Fruit fly (Drosophila melanogaster) whole organism, embryonic: ENCODE measurements around the gene Elal.

Source experiments
- CG10431 ChIP-seq: fragments of 200-800 bp; sonication (Bioruptor generic); optimal IDR thresholded peaks from 3 replicates; lab custom pipeline; 2018; ENCODE audit warnings: missing biosample characterization, mild to moderate bottlenecking, missing genetic modification characterization
- CG11085 ChIP-seq: fragments of 200-800 bp; sonication (Bioruptor generic); IDR thresholded peaks from 2 replicates; pipeline ENCODE4 v1.3.6; 2022; ENCODE audit warnings: missing biosample characterization, missing genetic modification characterization
- CG11247 ChIP-seq: fragments of 200-800 bp; sonication (Bioruptor generic); IDR thresholded peaks from 2 replicates; pipeline ENCODE4 v1.3.6; 2022; ENCODE audit warnings: missing biosample characterization, missing genetic modification characterization
- CG11398 ChIP-seq: fragments of 200-800 bp; sonication (Bioruptor generic); optimal IDR thresholded peaks from 2 replicates; lab custom pipeline; 2016; ENCODE audit warnings: missing biosample characterization, missing genetic modification characterization
- CG12391 ChIP-seq: fragments of 200-800 bp; sonication (Bioruptor generic); optimal IDR thresholded peaks from 3 replicates; lab custom pipeline; 2018; ENCODE audit warnings: missing biosample characterization, mild to moderate bottlenecking, missing genetic modification characterization, moderate library complexity
- CG13624 ChIP-seq: fragments of 200-800 bp; sonication (Bioruptor generic); optimal IDR thresholded peaks from 2 replicates; lab custom pipeline; 2016; ENCODE audit warnings: missing biosample characterization, missing genetic modification characterization
- CG16779 ChIP-seq: fragments of 200-800 bp; sonication (Bioruptor generic); IDR thresholded peaks from 2 replicates; pipeline ENCODE4 v1.3.6; 2022; ENCODE audit warnings: missing biosample characterization, missing genetic modification characterization
- CG17802 ChIP-seq: fragments of 200-800 bp; sonication (Bioruptor generic); optimal IDR thresholded peaks from 2 replicates; lab custom pipeline; 2018; ENCODE audit warnings: missing biosample characterization, mild to moderate bottlenecking, missing genetic modification characterization, moderate library complexity
- CG3065 ChIP-seq: fragments of 200-800 bp; sonication (Bioruptor generic); optimal IDR thresholded peaks from 2 replicates; lab custom pipeline; 2016; ENCODE audit warnings: missing biosample characterization, missing genetic modification characterization
- CG32772 ChIP-seq: fragments of 200-800 bp; sonication (Bioruptor generic); IDR thresholded peaks from 2 replicates; pipeline ENCODE4 v1.3.6; 2022; ENCODE audit warnings: missing biosample characterization, missing genetic modification characterization
- CG33557 ChIP-seq: fragments of 200-800 bp; sonication (Bioruptor generic); optimal IDR thresholded peaks from 2 replicates; lab custom pipeline; 2019; ENCODE audit warnings: missing biosample characterization, mild to moderate bottlenecking, missing genetic modification characterization, moderate library complexity
- CG6175 ChIP-seq: fragments of 200-800 bp; sonication (Bioruptor generic); IDR thresholded peaks from 3 replicates; pipeline ENCODE4 v1.3.6; 2022; ENCODE audit warnings: missing biosample characterization, missing genetic modification characterization
- CG7372 ChIP-seq: fragments of 200-800 bp; sonication (Bioruptor generic); IDR thresholded peaks from 2 replicates; pipeline ENCODE4 v1.3.6; 2022; ENCODE audit warnings: missing biosample characterization, missing genetic modification characterization
- CG7928 ChIP-seq: fragments of 200-800 bp; sonication (Bioruptor generic); optimal IDR thresholded peaks from 2 replicates; lab custom pipeline; 2017; ENCODE audit warnings: missing biosample characterization, mild to moderate bottlenecking, missing genetic modification characterization
- CG7987 ChIP-seq: fragments of 200-800 bp; sonication (Bioruptor generic); optimal IDR thresholded peaks from 2 replicates; lab custom pipeline; 2018; ENCODE audit warnings: missing biosample characterization, mild to moderate bottlenecking, missing genetic modification characterization, moderate library complexity
- CG9215 ChIP-seq: fragments of 200-800 bp; sonication (Bioruptor generic); IDR thresholded peaks from 2 replicates; pipeline ENCODE4 v1.3.6; 2022; ENCODE audit warnings: missing biosample characterization, missing genetic modification characterization
- CTCF ChIP-seq: fragments of 200-800 bp; sonication (Bioruptor generic); optimal IDR thresholded peaks from 2 replicates; lab custom pipeline; 2017; ENCODE audit warnings: missing biosample characterization, mild to moderate bottlenecking, missing genetic modification characterization, moderate library complexity
- Dip2 ChIP-seq: fragments of 200-800 bp; sonication (Bioruptor generic); IDR thresholded peaks from 2 replicates; pipeline ENCODE4 v1.3.6; 2022; ENCODE audit warnings: missing biosample characterization, missing genetic modification characterization
- Drgx ChIP-seq: fragments of 200-800 bp; sonication (Bioruptor generic); IDR thresholded peaks from 2 replicates; pipeline ENCODE4 v1.3.6; 2022; ENCODE audit warnings: missing biosample characterization, missing genetic modification characterization
- Hmr ChIP-seq: fragments of 200-800 bp; sonication (Bioruptor generic); optimal IDR thresholded peaks from 3 replicates; lab custom pipeline; 2017; ENCODE audit warnings: mild to moderate bottlenecking, missing biosample characterization, missing genetic modification reagents, missing genetic modification characterization
- Hr51 ChIP-seq, 2 experiments: fragments of 200-800 bp; sonication (Bioruptor generic); optimal IDR thresholded peaks; 2 replicates in 1 of 2; 3 replicates in 1 of 2; lab custom pipeline; 2016 to 2018; ENCODE audit warnings: missing biosample characterization in 2 of 2, missing genetic modification characterization in 2 of 2, mild to moderate bottlenecking in 1 of 2, moderate library complexity in 1 of 2
- MBD-R2 ChIP-seq: fragments of 200-800 bp; sonication (Bioruptor generic); IDR thresholded peaks from 2 replicates; pipeline ENCODE4 v1.3.6; 2022; ENCODE audit warnings: missing biosample characterization, missing genetic modification characterization
- Max ChIP-seq: fragments of 200-800 bp; sonication (Bioruptor generic); optimal IDR thresholded peaks from 2 replicates; lab custom pipeline; 2016; ENCODE audit warnings: missing biosample characterization, mild to moderate bottlenecking, missing genetic modification characterization
- NfI ChIP-seq: fragments of 200-800 bp; sonication (Bioruptor generic); optimal IDR thresholded peaks from 3 replicates; lab custom pipeline; 2018; ENCODE audit warnings: missing biosample characterization, mild to moderate bottlenecking, missing genetic modification characterization, moderate library complexity
- Pdp1 ChIP-seq, 2 experiments: fragments of 200-800 bp; sonication (Bioruptor generic); optimal IDR thresholded peaks; 3 replicates each; lab custom pipeline; 2016; ENCODE audit warnings: missing biosample characterization in 2 of 2, missing genetic modification characterization in 2 of 2, mild to moderate bottlenecking in 1 of 2, moderate library complexity in 1 of 2
- Six4 ChIP-seq: fragments of 200-800 bp; sonication (Bioruptor generic); optimal IDR thresholded peaks from 2 replicates; lab custom pipeline; 2016; ENCODE audit warnings: missing biosample characterization, missing genetic modification characterization
- Sox102F ChIP-seq: fragments of 200-800 bp; sonication (Bioruptor generic); optimal IDR thresholded peaks from 2 replicates; lab custom pipeline; 2018; ENCODE audit warnings: missing biosample characterization, mild to moderate bottlenecking, missing genetic modification characterization, moderate library complexity
- TFAM ChIP-seq: fragments of 200-800 bp; sonication (Bioruptor generic); optimal IDR thresholded peaks from 2 replicates; lab custom pipeline; 2017; ENCODE audit warnings: missing biosample characterization, missing genetic modification characterization, inconsistent platforms
- ash1 ChIP-seq: fragments of 200-800 bp; sonication (Bioruptor generic); optimal IDR thresholded peaks from 2 replicates; lab custom pipeline; 2018; ENCODE audit warnings: missing biosample characterization, mild to moderate bottlenecking, missing genetic modification characterization
- ato ChIP-seq: fragments of 200-800 bp; sonication (Bioruptor generic); IDR thresholded peaks from 2 replicates; pipeline ENCODE4 v1.3.6; 2022; ENCODE audit warnings: missing biosample characterization, missing genetic modification characterization; ENCODE audit not compliant: partially characterized antibody
- bab2 ChIP-seq: fragments of 200-800 bp; sonication (Bioruptor generic); optimal IDR thresholded peaks from 2 replicates; lab custom pipeline; 2016; ENCODE audit warnings: missing biosample characterization, missing genetic modification characterization
- chinmo ChIP-seq: fragments of 200-800 bp; sonication (Bioruptor generic); IDR thresholded peaks from 4 replicates; pipeline ENCODE4 v1.3.6; 2022; ENCODE audit warnings: missing biosample characterization, missing genetic modification characterization; ENCODE audit not compliant: partially characterized antibody
- da ChIP-seq: fragments of 200-800 bp; sonication (Bioruptor generic); optimal IDR thresholded peaks from 2 replicates; lab custom pipeline; 2016; ENCODE audit warnings: missing biosample characterization, missing genetic modification characterization
- dan ChIP-seq: fragments of 200-800 bp; sonication (Bioruptor generic); IDR thresholded peaks from 2 replicates; pipeline ENCODE4 v1.3.6; 2022; ENCODE audit warnings: missing biosample characterization, missing genetic modification characterization
- fd102C ChIP-seq: fragments of 200-800 bp; sonication (Bioruptor generic); optimal IDR thresholded peaks from 2 replicates; lab custom pipeline; 2018; ENCODE audit warnings: missing biosample characterization, mild to moderate bottlenecking, missing genetic modification characterization, moderate library complexity
- fd96Cb ChIP-seq: fragments of 200-800 bp; sonication (Bioruptor generic); optimal IDR thresholded peaks from 2 replicates; lab custom pipeline; 2018; ENCODE audit warnings: missing biosample characterization, mild to moderate bottlenecking, missing genetic modification characterization, moderate library complexity
- gfzf ChIP-seq: fragments of 200-800 bp; sonication (Bioruptor generic); optimal IDR thresholded peaks from 2 replicates; lab custom pipeline; 2016; ENCODE audit warnings: missing biosample characterization, mild to moderate bottlenecking, missing genetic modification characterization, moderate library complexity
- hbn ChIP-seq: fragments of 200-800 bp; sonication (Bioruptor generic); IDR thresholded peaks from 2 replicates; pipeline ENCODE4 v1.3.6; 2022; ENCODE audit warnings: missing biosample characterization, missing genetic modification characterization; ENCODE audit not compliant: partially characterized antibody
- jigr1 ChIP-seq: fragments of 200-800 bp; sonication (Bioruptor generic); IDR thresholded peaks from 3 replicates; pipeline ENCODE4 v1.3.6; 2022; ENCODE audit warnings: missing biosample characterization, missing genetic modification characterization
- ken ChIP-seq: fragments of 200-800 bp; sonication (Bioruptor generic); IDR thresholded peaks from 3 replicates; pipeline ENCODE4 v1.3.6; 2022; ENCODE audit warnings: missing biosample characterization, missing genetic modification characterization
- lab ChIP-seq: fragments of 200-800 bp; sonication (Bioruptor generic); optimal IDR thresholded peaks from 3 replicates; lab custom pipeline; 2017; ENCODE audit warnings: missing biosample characterization, missing genetic modification characterization, mild to moderate bottlenecking, moderate library complexity, missing genetic modification reagents
- pita ChIP-seq: fragments of 200-800 bp; sonication (Bioruptor generic); optimal IDR thresholded peaks from 2 replicates; lab custom pipeline; 2017; ENCODE audit warnings: missing biosample characterization, mild to moderate bottlenecking, missing genetic modification characterization
- pros ChIP-seq: fragments of 200-800 bp; sonication (Bioruptor generic); optimal IDR thresholded peaks from 3 replicates; lab custom pipeline; 2019; ENCODE audit warnings: missing biosample characterization, mild to moderate bottlenecking, missing genetic modification characterization, moderate library complexity
- ssp ChIP-seq: fragments of 200-800 bp; sonication (Bioruptor generic); IDR thresholded peaks from 2 replicates; pipeline ENCODE4 v1.3.6; 2022; ENCODE audit warnings: missing biosample characterization, missing genetic modification characterization
- stc ChIP-seq: fragments of 200-800 bp; sonication (Bioruptor generic); IDR thresholded peaks from 2 replicates; pipeline ENCODE4 v1.3.6; 2022; ENCODE audit warnings: missing biosample characterization, missing genetic modification characterization
- tll ChIP-seq, 2 experiments: fragments of 200-800 bp in 1 of 2; fragments of >200 bp in 1 of 2; sonication (Bioruptor generic) in 1 of 2; optimal IDR thresholded peaks; 2 replicates each; lab custom pipeline; 2017 to 2019; ENCODE audit warnings: missing biosample characterization in 2 of 2, missing genetic modification characterization in 2 of 2, mild to moderate bottlenecking in 1 of 2, moderate library complexity in 1 of 2
- toy ChIP-seq: fragments of 200-800 bp; sonication (Bioruptor generic); IDR thresholded peaks from 2 replicates; pipeline ENCODE4 v1.3.6; 2022; ENCODE audit warnings: missing biosample characterization, missing genetic modification characterization
- ttk ChIP-seq: fragments of 200-800 bp; sonication (Bioruptor generic); IDR thresholded peaks from 2 replicates; pipeline ENCODE4 v2.1.2; 2022; ENCODE audit warnings: missing biosample characterization, missing genetic modification characterization
- tx ChIP-seq: fragments of 200-800 bp; sonication (Bioruptor generic); optimal IDR thresholded peaks from 2 replicates; lab custom pipeline; 2016; ENCODE audit warnings: missing biosample characterization, missing genetic modification characterization
- wor ChIP-seq: fragments of 200-800 bp; sonication (Bioruptor generic); IDR thresholded peaks from 2 replicates; pipeline ENCODE4 v1.3.6; 2022; ENCODE audit warnings: missing biosample characterization, missing genetic modification characterization
- yki ChIP-seq: fragments of >200 bp; optimal IDR thresholded peaks from 3 replicates; lab custom pipeline; 2018
- zen ChIP-seq: fragments of 200-800 bp; sonication (Bioruptor generic); optimal IDR thresholded peaks from 3 replicates; lab custom pipeline; 2018; ENCODE audit warnings: missing biosample characterization, mild to moderate bottlenecking, missing genetic modification characterization, moderate library complexity

The Elal gene

DNA sequence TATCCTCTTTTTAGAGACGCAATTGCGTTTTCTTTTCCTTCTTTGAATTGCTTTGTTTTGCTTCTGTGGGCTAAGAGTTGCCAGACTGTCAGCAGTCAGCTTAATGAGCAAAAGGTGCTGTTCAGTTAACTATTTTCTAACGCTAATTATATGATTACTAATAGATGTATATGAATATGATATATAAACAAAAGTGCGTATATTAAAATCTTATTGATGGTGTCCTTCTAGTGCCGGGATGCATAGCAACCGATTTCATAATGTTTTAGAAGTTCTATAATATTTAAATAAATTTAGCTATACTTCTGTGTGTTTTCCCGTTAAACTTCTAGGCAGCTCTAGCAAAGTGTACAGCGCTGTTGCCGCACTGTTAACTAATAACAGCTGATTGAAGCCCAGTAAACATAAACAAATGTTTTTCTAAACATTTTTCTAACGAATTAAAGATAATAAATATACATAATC is 35.2 kb upstream of the Elal start, which contains the start of the genes Kaz and CG43273 (continued):
- no peak for TF ChIP-seq Pdp1 (GFP tag; optimal IDR thresholded peaks at IDR 0.05; lab: Kevin White, UChicago)
- no peak for TF ChIP-seq tx (GFP tag; lab: Kevin White, UChicago)
- TF ChIP-seq stc (GFP tag; lab: Robert Waterston, UW) = 0 out of 2 replicates have a peak, but pooled peaks have one; percentile 11
- peak; percentile 50 for TF ChIP-seq CG9215 (GFP tag; lab: Robert Waterston, UW)
- no peak for TF ChIP-seq bab2 (GFP tag; lab: Kevin White, UChicago)
- no peak for TF ChIP-seq Dip2 (GFP tag; lab: Robert Waterston, UW)
- TF ChIP-seq CG11085 = no peak
- peak; percentile 57; the same call in 2 of the 3 replicates for TF ChIP-seq ken (GFP tag; lab: Robert Waterston, UW)
- TF ChIP-seq CG7928 (GFP tag; lab: Kevin White, UChicago) = no peak
- TF ChIP-seq CG12391 = peak; percentile 81
- peak; percentile 56 for TF ChIP-seq Max (GFP tag; lab: Kevin White, UChicago)
- peak; percentile 34 for TF ChIP-seq fd96Cb
- no peak for TF ChIP-seq ato
- no peak for TF ChIP-seq pita
- peak; percentile 40 for TF ChIP-seq Six4 (GFP tag; lab: Kevin White, UChicago)
- TF ChIP-seq MBD-R2 = peak; percentile 82
- TF ChIP-seq CG11247 (GFP tag; lab: Robert Waterston, UW) = no peak
- no peak for TF ChIP-seq gfzf (GFP tag; lab: Kevin White, UChicago)
- TF ChIP-seq CG13624 (GFP tag; lab: Kevin White, UChicago) = peak; percentile 13
- no peak for TF ChIP-seq jigr1 (GFP tag; lab: Robert Waterston, UW)
- TF ChIP-seq CG16779 (GFP tag; lab: Robert Waterston, UW) = no peak
- no peak for TF ChIP-seq lab (GFP tag; lab: Kevin White, UChicago)
- TF ChIP-seq CG33557 = peak; percentile 55
- TF ChIP-seq CG3065 (GFP tag; lab: Kevin White, UChicago) = no peak
- no peak for TF ChIP-seq fd102C (GFP tag; lab: Kevin White, UChicago)
- peak; percentile 42 for TF ChIP-seq Hmr (GFP tag; lab: Kevin White, UChicago)
- TF ChIP-seq CG11398 (GFP tag; lab: Kevin White, UChicago) = no peak
- no peak for TF ChIP-seq CG6175 (GFP tag; lab: Robert Waterston, UW)
- TF ChIP-seq Hr51 (GFP tag; optimal IDR thresholded peaks at IDR 0.05; lab: Kevin White, UChicago) = peak in 1 of 2 experiments; percentile 13
- TF ChIP-seq zen (tag; lab: Kevin White, UChicago) = peak; percentile 93
- TF ChIP-seq toy = no peak
- TF ChIP-seq Sox102F (GFP tag; lab: Kevin White, UChicago) = no peak
- TF ChIP-seq NfI = peak; percentile 74
- TF ChIP-seq pros (GFP tag; lab: Kevin White, UChicago) = no peak
- TF ChIP-seq ssp (GFP tag; lab: Robert Waterston, UW) = 0 out of 2 replicates have a peak, but pooled peaks have one; percentile 27
- TF ChIP-seq ash1 = no peak
- no peak for TF ChIP-seq hbn (GFP tag; lab: Robert Waterston, UW)
- no peak for TF ChIP-seq da (GFP tag; lab: Kevin White, UChicago)
- no peak for TF ChIP-seq CG32772 (GFP tag; lab: Robert Waterston, UW)
- no peak for TF ChIP-seq CG7987
- TF ChIP-seq Drgx (GFP tag; lab: Robert Waterston, UW) = no peak
- no peak for TF ChIP-seq ttk
- no peak for TF ChIP-seq CG10431 (GFP tag; lab: Kevin White, UChicago)
- TF ChIP-seq chinmo (GFP tag; lab: Robert Waterston, UW) = no peak
- TF ChIP-seq CTCF (GFP tag; lab: Kevin White, UChicago) = no peak
- TF ChIP-seq tll (GFP tag; optimal IDR thresholded peaks at IDR 0.05; lab: Kevin White, UChicago) = peak in 1 of 2 experiments; percentile 28
- TF ChIP-seq yki (lab: Kevin White, UChicago) = no peak
- TF ChIP-seq CG7372 (GFP tag; lab: Robert Waterston, UW) = peak; percentile 69
- TF ChIP-seq TFAM (GFP tag; lab: Kevin White, UChicago) = no peak
- TF ChIP-seq CG17802 = no peak
- TF ChIP-seq wor (GFP tag; lab: Robert Waterston, UW) = no peak
- TF ChIP-seq dan = no peak
